Fruit fly (Drosophila melanogaster): ENCODE data around the gene Eaf6.

Eaf6 gene

DNA sequence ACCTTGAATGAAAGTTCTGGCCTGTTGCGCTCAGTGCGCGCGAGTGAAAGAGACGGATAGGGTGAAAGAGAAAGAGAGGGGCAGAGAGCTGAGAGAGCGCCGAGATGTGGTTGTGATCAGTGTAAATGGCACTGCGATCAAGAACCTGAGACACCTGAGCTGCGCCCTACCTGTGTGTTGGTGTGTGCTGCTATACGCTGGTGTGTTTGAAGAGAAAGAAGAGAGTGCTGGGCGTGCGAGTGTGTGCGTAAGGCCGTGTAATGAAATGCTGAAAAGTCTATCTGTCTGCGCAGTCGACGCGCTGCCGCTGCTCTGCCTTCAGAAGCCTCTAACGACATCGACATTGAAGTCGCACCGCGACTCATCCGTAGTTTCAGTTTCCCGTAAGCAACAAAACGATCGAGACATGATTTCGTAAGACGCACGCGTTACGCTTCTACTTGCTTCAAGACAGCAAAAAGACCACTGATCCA lies 22.5 kb upstream of the Eaf6 start, which contains the start of gene Blimp-1:
TSS of gene Blimp-1 (plus strand) at position 376 of the 473 bp plus-strand sequence.
- TF ChIP-seq EcR (GFP tag; optimal IDR thresholded peaks at IDR 0.05): peak; percentile 57
- no peak for TF ChIP-seq CG17806 (tag; optimal IDR thresholded peaks at IDR 0.05)
- TF ChIP-seq CG12605 (GFP tag; IDR thresholded peaks at IDR 0.05): no peak
- TF ChIP-seq fd96Ca (GFP tag; IDR thresholded peaks at IDR 0.05): peak; percentile 41; the same call in 1 of the 3 replicates
- no peak for TF ChIP-seq CG14655 (GFP tag; optimal IDR thresholded peaks at IDR 0.05)
- peak; percentile 33; the same call in 1 of the 3 replicates for TF ChIP-seq CG4496 (GFP tag; IDR thresholded peaks at IDR 0.05)
- TF ChIP-seq CG9948 (tag; optimal IDR thresholded peaks at IDR 0.05): no peak

DNA sequence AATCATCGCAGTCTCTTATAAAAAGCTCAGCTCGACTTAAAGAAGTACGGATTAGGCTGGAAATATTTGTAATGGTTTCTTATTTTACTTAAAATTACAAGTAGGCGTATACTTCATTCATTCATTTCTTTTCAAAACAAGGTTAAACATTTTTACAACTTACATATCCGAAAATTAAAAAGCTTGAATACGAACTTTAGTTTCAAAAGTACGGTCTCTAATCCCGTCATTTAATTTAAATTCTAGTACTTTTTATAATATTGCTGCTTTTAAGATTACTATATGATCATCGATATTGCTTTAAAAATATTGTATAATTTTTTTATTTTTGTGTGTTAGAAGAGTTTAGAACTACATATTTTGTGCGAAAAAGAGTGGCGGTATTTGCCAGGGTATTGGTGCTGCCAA lies 22.1 kb upstream of the Eaf6 start:
- no peak for TF ChIP-seq CG10348 (GFP tag; IDR thresholded peaks at IDR 0.05)
- peak; percentile 19; the same call in 1 of the 3 replicates for TF ChIP-seq CG4496 (GFP tag; IDR thresholded peaks at IDR 0.05)
- no peak for TF ChIP-seq CG15710 (tag; optimal IDR thresholded peaks at IDR 0.05)
- no peak for TF ChIP-seq CG8159 (tag; optimal IDR thresholded peaks at IDR 0.05)
- no peak for TF ChIP-seq D1 (tag; optimal IDR thresholded peaks at IDR 0.05)
- no peak for TF ChIP-seq rn (GFP tag; IDR thresholded peaks at IDR 0.05)
- no peak for TF ChIP-seq EcR (GFP tag; optimal IDR thresholded peaks at IDR 0.05)
- peak; percentile 19 for TF ChIP-seq Pif1B (GFP tag; optimal IDR thresholded peaks at IDR 0.05)
- peak; percentile 11 for TF ChIP-seq Pif1A (GFP tag; optimal IDR thresholded peaks at IDR 0.05)
- TF ChIP-seq Snoo (tag; optimal IDR thresholded peaks at IDR 0.05): peak; percentile 49
- peak; percentile 42 for TF ChIP-seq CG9948 (tag; optimal IDR thresholded peaks at IDR 0.05)
- no peak for TF ChIP-seq gl (tag; optimal IDR thresholded peaks at IDR 0.05)
- peak; percentile 48 for TF ChIP-seq CG8301 (tag; optimal IDR thresholded peaks at IDR 0.05)
- peak; percentile 82 for TF ChIP-seq CG14655 (GFP tag; optimal IDR thresholded peaks at IDR 0.05)
- TF ChIP-seq Ets98B (GFP tag; IDR thresholded peaks at IDR 0.05): no peak
- TF ChIP-seq CG34367 (tag; optimal IDR thresholded peaks at IDR 0.05): no peak

DNA sequence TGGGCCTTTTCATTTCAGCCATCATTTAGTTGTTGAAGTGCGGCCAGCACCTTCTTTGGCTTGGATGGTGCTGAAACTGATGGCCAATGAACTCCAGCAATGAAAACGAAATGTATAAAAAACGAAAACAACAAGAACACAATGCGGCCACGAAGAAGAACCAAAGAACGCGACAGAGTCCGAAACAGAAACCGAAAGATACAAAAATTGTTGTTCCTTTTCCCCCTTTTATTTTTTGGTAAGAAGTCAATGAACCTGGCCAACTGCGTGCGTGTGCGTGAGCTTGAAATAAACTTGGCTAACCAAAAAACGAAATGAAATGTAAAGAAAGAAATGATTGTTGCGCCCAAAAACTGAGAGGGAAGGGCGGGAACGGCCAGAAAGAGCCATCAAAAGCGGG lies 19.7 kb upstream of the Eaf6 start:
- peak; percentile 13 for TF ChIP-seq Snoo (tag; optimal IDR thresholded peaks at IDR 0.05)
- no peak for TF ChIP-seq CG9948 (tag; optimal IDR thresholded peaks at IDR 0.05)
- TF ChIP-seq EcR (GFP tag; optimal IDR thresholded peaks at IDR 0.05): peak; percentile 59

DNA sequence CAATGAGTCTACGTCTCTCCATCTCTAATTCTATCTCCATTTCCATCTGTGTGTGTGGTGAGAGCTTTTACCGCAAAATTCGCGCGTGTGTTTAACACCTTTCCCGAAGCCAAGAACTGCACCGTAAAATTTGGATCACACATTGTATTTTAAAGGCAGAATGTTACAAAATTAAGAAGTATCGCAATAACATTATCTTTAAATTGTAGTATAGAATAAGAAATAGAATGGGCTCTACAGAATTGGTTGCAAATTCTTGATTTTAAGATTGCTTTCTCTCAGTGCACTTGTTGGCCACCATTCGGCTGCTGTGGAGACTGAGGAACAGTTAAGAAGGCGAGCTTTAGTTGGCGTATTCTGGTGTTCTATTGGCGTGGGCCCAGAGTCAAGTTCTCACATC lies 18.4 kb upstream of the Eaf6 start:
- TF ChIP-seq fd96Ca (GFP tag; IDR thresholded peaks at IDR 0.05) (peak; percentile 73; the same call in 2 of the 3 replicates), Ets98B (GFP tag; IDR thresholded peaks at IDR 0.05) (peak; percentile 80), EcR (GFP tag; optimal IDR thresholded peaks at IDR 0.05) (no peak), Pif1A (GFP tag; optimal IDR thresholded peaks at IDR 0.05) (peak; percentile 57), rn (GFP tag; IDR thresholded peaks at IDR 0.05) (no peak), CG14655 (GFP tag; optimal IDR thresholded peaks at IDR 0.05) (peak; percentile 94), CG8301 (tag; optimal IDR thresholded peaks at IDR 0.05) (peak; percentile 96), CG8159 (tag; optimal IDR thresholded peaks at IDR 0.05) (no peak), CG13204 (GFP tag; optimal IDR thresholded peaks at IDR 0.05) (no peak), CG4496 (GFP tag; IDR thresholded peaks at IDR 0.05) (peak; percentile 75; the same call in 2 of the 3 replicates), CG34367 (tag; optimal IDR thresholded peaks at IDR 0.05) (no peak), Pif1B (GFP tag; optimal IDR thresholded peaks at IDR 0.05) (peak; percentile 26), Snoo (tag; optimal IDR thresholded peaks at IDR 0.05) (peak; percentile 17), CG15710 (tag; optimal IDR thresholded peaks at IDR 0.05) (no peak), CG12605 (GFP tag; IDR thresholded peaks at IDR 0.05) (no peak), CG32121 (GFP tag; IDR thresholded peaks at IDR 0.05) (no peak), D1 (tag; optimal IDR thresholded peaks at IDR 0.05) (no peak), CG17806 (tag; optimal IDR thresholded peaks at IDR 0.05) (no peak), CG9948 (tag; optimal IDR thresholded peaks at IDR 0.05) (no peak), gl (tag; optimal IDR thresholded peaks at IDR 0.05) (no peak), CG10348 (GFP tag; IDR thresholded peaks at IDR 0.05) (no peak)

DNA sequence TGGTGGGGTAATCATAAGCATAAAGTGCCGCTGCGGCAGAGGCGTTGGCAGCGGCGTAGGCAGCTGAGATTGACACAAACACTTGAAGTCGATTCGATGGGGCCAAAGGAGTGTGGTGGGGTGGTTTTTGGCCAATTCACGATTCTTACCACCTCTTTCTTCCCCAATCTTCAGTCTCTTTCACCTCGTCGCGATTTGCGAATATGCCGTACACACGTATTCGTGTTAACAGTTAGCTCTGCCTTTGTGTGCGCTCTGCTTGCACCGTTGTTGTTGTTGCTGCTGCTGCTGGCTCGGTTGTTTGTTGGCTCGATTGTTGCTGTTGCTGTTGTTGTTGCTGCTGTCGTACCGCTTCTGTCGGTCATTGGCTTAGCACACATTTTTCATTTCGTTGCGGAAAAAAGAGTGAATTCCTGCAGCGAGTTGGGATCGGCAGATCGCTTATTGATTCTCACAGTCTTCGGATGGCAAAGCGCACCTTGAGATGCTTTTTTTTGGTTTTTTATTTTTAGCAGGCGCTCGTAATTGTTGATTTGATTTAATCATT lies 17.1 kb upstream of the Eaf6 start:
- TF ChIP-seq Ets98B (GFP tag; IDR thresholded peaks at IDR 0.05): 0 out of 2 replicates have a peak, but pooled peaks have one; percentile 7
- TF ChIP-seq CG10348 (GFP tag; IDR thresholded peaks at IDR 0.05): no peak
- TF ChIP-seq EcR (GFP tag; optimal IDR thresholded peaks at IDR 0.05): peak; percentile 2

DNA sequence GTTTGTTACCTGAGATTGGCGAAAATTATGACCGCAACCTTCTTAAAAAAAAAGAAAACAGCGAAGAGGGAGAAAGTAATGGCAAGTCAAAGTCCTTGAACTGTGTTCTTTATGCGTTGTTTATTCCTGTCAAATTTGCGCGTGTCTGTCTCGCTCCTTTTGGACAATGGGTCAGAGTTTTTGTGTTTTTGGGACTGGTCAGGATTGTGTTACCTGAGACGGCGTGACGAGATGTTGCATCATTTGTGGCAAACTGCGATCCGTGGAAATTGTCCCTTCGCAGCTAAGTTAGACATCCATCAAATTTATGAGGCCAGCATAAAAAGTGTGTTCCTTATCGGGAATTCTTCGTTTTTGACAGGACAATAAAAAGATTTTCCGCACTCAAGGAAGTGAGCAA lies 15.2 kb upstream of the Eaf6 start:
- TF ChIP-seq EcR (GFP tag; optimal IDR thresholded peaks at IDR 0.05) (no peak), CG12605 (GFP tag; IDR thresholded peaks at IDR 0.05) (no peak), CG8159 (tag; optimal IDR thresholded peaks at IDR 0.05) (no peak), CG10348 (GFP tag; IDR thresholded peaks at IDR 0.05) (no peak), Snoo (tag; optimal IDR thresholded peaks at IDR 0.05) (no peak), Ets98B (GFP tag; IDR thresholded peaks at IDR 0.05) (no peak), CG15710 (tag; optimal IDR thresholded peaks at IDR 0.05) (no peak), CG8301 (tag; optimal IDR thresholded peaks at IDR 0.05) (no peak), D1 (tag; optimal IDR thresholded peaks at IDR 0.05) (no peak), Pif1B (GFP tag; optimal IDR thresholded peaks at IDR 0.05) (no peak), fd96Ca (GFP tag; IDR thresholded peaks at IDR 0.05) (no peak), CG17806 (tag; optimal IDR thresholded peaks at IDR 0.05) (no peak)

DNA sequence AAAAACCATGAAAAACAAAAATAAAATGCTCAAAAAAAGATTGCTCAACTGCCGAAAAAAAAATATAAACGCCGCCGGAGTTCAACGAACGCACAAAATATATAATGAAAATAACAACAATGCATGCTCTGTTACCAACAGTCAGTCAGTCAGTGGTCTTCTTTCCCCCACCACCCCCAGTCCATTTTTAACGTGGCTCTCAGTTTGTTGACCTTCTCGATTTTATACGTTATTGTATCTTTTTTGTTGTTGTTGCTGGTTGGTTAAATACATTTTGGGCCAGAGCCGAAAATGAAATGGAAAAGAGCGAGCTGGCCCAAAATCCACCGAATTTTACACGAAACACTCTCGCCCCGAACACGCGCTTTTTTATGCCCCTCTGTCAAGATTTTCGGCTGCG lies 13.8 kb upstream of the Eaf6 start:
- TF ChIP-seq Snoo (tag; optimal IDR thresholded peaks at IDR 0.05) (peak; percentile 37), CG14655 (GFP tag; optimal IDR thresholded peaks at IDR 0.05) (no peak)
